Worm (Caenorhabditis elegans): ENCODE data around the gene H06A10.1.

The H06A10.1 gene

DNA sequence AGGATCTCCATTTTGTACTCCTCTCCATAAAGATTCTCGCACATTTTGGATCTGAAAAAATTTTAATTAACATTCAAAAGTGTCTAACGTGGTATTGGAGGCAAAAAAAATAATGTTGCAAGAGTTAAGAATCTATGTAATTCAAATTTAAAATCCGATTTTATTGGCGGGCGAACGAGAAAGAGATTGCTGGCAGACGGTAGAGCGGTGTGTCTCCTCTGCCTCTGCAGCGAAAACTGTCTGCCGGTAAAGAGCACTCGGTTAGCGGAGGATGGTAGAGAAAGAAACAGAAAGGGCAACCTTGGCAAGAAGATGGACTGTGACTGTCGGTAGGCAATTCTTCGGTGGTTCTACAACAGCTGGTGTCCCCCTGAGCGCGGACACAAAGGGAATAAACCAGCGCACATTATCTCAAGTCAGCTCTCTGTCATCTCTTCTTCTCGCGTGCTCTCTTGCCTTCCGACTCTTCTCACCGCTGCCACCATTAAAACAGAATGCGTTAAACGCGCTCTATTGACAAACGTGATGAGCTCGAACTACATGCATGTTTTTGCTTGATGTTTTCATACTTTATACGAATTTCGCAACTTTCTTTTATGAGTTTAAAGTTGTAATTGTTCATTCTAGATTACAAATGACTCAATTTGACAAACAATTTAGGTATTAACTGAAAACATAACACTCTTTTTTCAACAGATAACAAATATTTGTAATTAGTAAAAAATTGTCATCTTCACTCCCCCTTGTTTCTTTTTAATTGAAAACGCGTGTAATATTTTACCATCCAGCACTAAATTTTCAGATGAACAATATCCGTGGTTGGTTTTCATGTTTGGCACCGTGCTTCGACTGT lies 11.8 kb downstream of the H06A10.1 start, which contains the start of the genes cdk-4 and F18H3.1:
Gene cdk-4, minus strand, starts transcription at position 51 of the 853 bp plus-strand sequence.
Gene F18H3.1, plus strand, starts transcription at position 803 of the 853 bp plus-strand sequence.
- TF ChIP-seq fkh-2 (tag; optimal IDR thresholded peaks at IDR 0.05) = no peak
- TF ChIP-seq elt-2 (tag; optimal IDR thresholded peaks at IDR 0.05) = peak; percentile 40
- TF ChIP-seq nhr-67 (tag; optimal IDR thresholded peaks at IDR 0.05) = no peak
- TF ChIP-seq lin-39 (tag; optimal IDR thresholded peaks at IDR 0.05) = peak; percentile 85
- TF ChIP-seq elt-3 (tag; optimal IDR thresholded peaks at IDR 0.05) = no peak
- TF ChIP-seq nhr-43 (tag; optimal IDR thresholded peaks at IDR 0.05; ENCODE audit: poor library complexity, severe bottlenecking) = no peak
- TF ChIP-seq hmg-11 (tag; optimal IDR thresholded peaks at IDR 0.05) = no peak
- TF ChIP-seq skn-1 (tag; optimal IDR thresholded peaks at IDR 0.05) = peak; percentile 32
- TF ChIP-seq lin-15B (tag; optimal IDR thresholded peaks at IDR 0.05) = peak; percentile 64
- peak; percentile 52 for TF ChIP-seq nfya-1 (tag; optimal IDR thresholded peaks at IDR 0.05; ENCODE audit: insufficient read depth)
- TF ChIP-seq elt-1 (tag; optimal IDR thresholded peaks at IDR 0.05) = peak; percentile 20
- no peak for TF ChIP-seq ztf-4 (tag; optimal IDR thresholded peaks at IDR 0.05)
- TF ChIP-seq nhr-25 (tag; optimal IDR thresholded peaks at IDR 0.05) = peak; percentile 72
- peak; percentile 14 for TF ChIP-seq pha-4 (tag; optimal IDR thresholded peaks at IDR 0.05)

- TF ChIP-seq eor-1 (tag; optimal IDR thresholded peaks at IDR 0.05) = no peak
- no peak for TF ChIP-seq fkh-2 (tag; optimal IDR thresholded peaks at IDR 0.05)
- no peak for TF ChIP-seq nhr-77 (tag; optimal IDR thresholded peaks at IDR 0.05)
- TF ChIP-seq elt-3 (tag; optimal IDR thresholded peaks at IDR 0.05) = no peak
Measured at ce11 chrX:13525094-13525493, 17.8 kb downstream of the H06A10.1 start.

DNA sequence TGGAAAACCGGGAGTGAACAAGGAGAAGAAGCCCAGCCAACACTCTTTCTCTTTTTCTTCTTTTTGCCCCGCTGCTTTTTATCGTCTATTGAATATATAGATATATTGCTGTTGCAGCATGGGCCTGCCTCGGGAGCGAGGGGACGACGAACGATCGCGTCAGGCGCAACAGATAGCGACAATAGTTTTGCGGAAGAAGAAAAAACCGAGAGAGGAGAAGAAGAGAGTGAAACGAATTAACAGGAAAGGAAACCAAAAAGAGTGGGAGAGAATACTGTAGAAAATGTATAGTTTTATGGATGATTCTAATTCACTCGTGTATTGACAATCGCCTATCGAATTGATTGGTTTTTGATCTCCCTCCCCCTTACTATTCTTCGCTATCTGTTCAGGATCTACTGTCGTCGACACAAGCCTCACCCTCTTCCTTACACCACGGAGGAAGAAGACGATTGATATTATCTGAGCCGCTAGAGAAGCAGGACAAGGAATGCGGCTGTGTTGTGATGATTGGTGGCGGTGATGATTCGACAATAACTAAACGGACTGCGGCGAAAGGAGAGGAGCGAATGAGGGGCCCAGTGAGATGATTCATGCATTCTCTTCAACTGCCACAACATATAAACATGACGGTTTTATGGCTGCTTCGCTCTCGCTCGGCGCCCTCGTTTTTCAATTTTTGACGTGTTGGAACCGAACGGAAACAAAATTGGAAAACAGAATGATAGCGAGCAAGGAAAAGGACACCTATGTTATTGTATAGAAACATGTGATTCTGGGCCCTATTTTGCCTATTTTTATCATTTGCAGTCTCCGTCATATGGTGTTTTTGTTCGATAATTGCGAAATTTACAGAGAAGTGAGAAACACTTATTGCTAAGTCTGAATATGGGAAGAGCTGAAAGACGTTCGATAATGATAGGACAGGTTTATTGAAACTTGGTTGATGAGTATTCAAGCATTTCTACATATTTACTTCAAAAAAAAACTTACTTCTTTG lies 19.2 kb downstream of the H06A10.1 start:
- TF ChIP-seq ceh-9 (tag; optimal IDR thresholded peaks at IDR 0.05) (no peak), elt-1 (tag; optimal IDR thresholded peaks at IDR 0.05) (peak; percentile 22), elt-2 (tag; optimal IDR thresholded peaks at IDR 0.05) (peak; percentile 38), hmg-11 (tag; optimal IDR thresholded peaks at IDR 0.05) (no peak), mml-1 (tag; optimal IDR thresholded peaks at IDR 0.05) (no peak), nhr-23 (tag; optimal IDR thresholded peaks at IDR 0.05) (peak; percentile 58), nhr-43 (tag; optimal IDR thresholded peaks at IDR 0.05; ENCODE audit: poor library complexity, severe bottlenecking) (peak; percentile 11), sea-2 (GFP tag; optimal IDR thresholded peaks at IDR 0.05) (no peak), unc-62 (GFP tag; optimal IDR thresholded peaks at IDR 0.05) (peak; percentile 9), lin-39 (tag; optimal IDR thresholded peaks at IDR 0.05) (peak; percentile 10), egl-5 (tag; optimal IDR thresholded peaks at IDR 0.05) (peak; percentile 10), ceh-28 (tag; optimal IDR thresholded peaks at IDR 0.05) (peak; percentile 18), ztf-4 (tag; optimal IDR thresholded peaks at IDR 0.05) (no peak), ceh-16 (tag; optimal IDR thresholded peaks at IDR 0.05) (no peak), nhr-28 (tag; optimal IDR thresholded peaks at IDR 0.05) (no peak), nhr-12 (tag; optimal IDR thresholded peaks at IDR 0.05) (no peak), ztf-11 (tag; optimal IDR thresholded peaks at IDR 0.05) (no peak), pqm-1 (tag; optimal IDR thresholded peaks at IDR 0.05) (peak; percentile 22), nfya-1 (tag; optimal IDR thresholded peaks at IDR 0.05; ENCODE audit: insufficient read depth) (peak; percentile 41), skn-1 (tag; optimal IDR thresholded peaks at IDR 0.05) (no peak)

ce11 chrX:13527347-13528092 lies 20.2 kb downstream of the H06A10.1 start, which contains the start of gene pab-2:
pab-2 (minus strand) TSS chrX:13527415.
- TF ChIP-seq ceh-28 (tag; optimal IDR thresholded peaks at IDR 0.05) = peak; percentile 65
- TF ChIP-seq nhr-28 (tag; optimal IDR thresholded peaks at IDR 0.05) = no peak
- TF ChIP-seq egl-27 (tag; optimal IDR thresholded peaks at IDR 0.05) = peak; percentile 6
- TF ChIP-seq fos-1 (tag; optimal IDR thresholded peaks at IDR 0.05) = peak; percentile 26
- TF ChIP-seq mdl-1 (tag; optimal IDR thresholded peaks at IDR 0.05) = peak; percentile 42
- peak in 1 of 3 experiments; percentile 33 for TF ChIP-seq elt-3 (tag; optimal IDR thresholded peaks at IDR 0.05)
- TF ChIP-seq nhr-11 (tag; optimal IDR thresholded peaks at IDR 0.05) = peak; percentile 53
- TF ChIP-seq lin-15B (tag; optimal IDR thresholded peaks at IDR 0.05) = peak; percentile 8
- peak; percentile 75 for TF ChIP-seq snpc-4 (tag; optimal IDR thresholded peaks at IDR 0.05)
- peak; percentile 73 for TF ChIP-seq jun-1 (tag; optimal IDR thresholded peaks at IDR 0.05)
- peak; percentile 27 for TF ChIP-seq elt-1 (tag; optimal IDR thresholded peaks at IDR 0.05)
- TF ChIP-seq egl-5 (tag; optimal IDR thresholded peaks at IDR 0.05) = peak; percentile 31
- TF ChIP-seq pqm-1 (tag; optimal IDR thresholded peaks at IDR 0.05) = peak; percentile 69
- peak; percentile 75 for TF ChIP-seq nhr-23 (tag; optimal IDR thresholded peaks at IDR 0.05)
- TF ChIP-seq zag-1 (tag; optimal IDR thresholded peaks at IDR 0.05) = no peak
- TF ChIP-seq lin-39 (tag; optimal IDR thresholded peaks at IDR 0.05) = peak; percentile 62
- TF ChIP-seq pha-4 (tag; optimal IDR thresholded peaks at IDR 0.05) = peak; percentile 75
- no peak for TF ChIP-seq nhr-76 (tag; optimal IDR thresholded peaks at IDR 0.05)
- peak; percentile 33 for TF ChIP-seq nhr-77 (tag; optimal IDR thresholded peaks at IDR 0.05)
- TF ChIP-seq daf-12 (tag; optimal IDR thresholded peaks at IDR 0.05) = no peak
- TF ChIP-seq ceh-82 (tag; optimal IDR thresholded peaks at IDR 0.05) = no peak
- no peak for TF ChIP-seq ztf-4 (tag; optimal IDR thresholded peaks at IDR 0.05)
- TF ChIP-seq sea-2 (GFP tag; optimal IDR thresholded peaks at IDR 0.05) = no peak
- TF ChIP-seq mml-1 (tag; optimal IDR thresholded peaks at IDR 0.05) = no peak
- TF ChIP-seq elt-2 (tag; optimal IDR thresholded peaks at IDR 0.05) = peak; percentile 92
